Worm (Caenorhabditis elegans) whole organism, mixed stage, embryonic: ENCODE measurements around the gene F01D5.10.

Source experiments
- M03D4.4 ChIP-seq: sonication (generic microtip); optimal IDR thresholded peaks from 2 replicates; lab custom pipeline; 2017; ENCODE audit warnings: mild to moderate bottlenecking, missing genetic modification characterization, missing compliant biosample characterization
- blmp-1 ChIP-seq: fragments of 150-350 bp; optimal IDR thresholded peaks from 2 replicates; lab custom pipeline; 2014; ENCODE audit warnings: missing biosample characterization, missing genetic modification characterization
- ceh-39 ChIP-seq: fragments of 150-350 bp; optimal IDR thresholded peaks from 2 replicates; lab custom pipeline; 2014; ENCODE audit warnings: missing biosample characterization, missing genetic modification characterization
- ceh-43 ChIP-seq: fragments of 200-800 bp; sonication (Bioruptor generic); optimal IDR thresholded peaks from 2 replicates; lab custom pipeline; 2018; ENCODE audit warnings: mild to moderate bottlenecking, missing genetic modification characterization, moderate library complexity, missing compliant biosample characterization
- ceh-83 ChIP-seq: fragments of 200-800 bp; sonication (Bioruptor generic); optimal IDR thresholded peaks from 2 replicates; lab custom pipeline; 2018; ENCODE audit warnings: mild to moderate bottlenecking, missing genetic modification characterization, missing compliant biosample characterization
- ces-1 ChIP-seq: fragments of 150-350 bp; optimal IDR thresholded peaks from 2 replicates; lab custom pipeline; 2014; ENCODE audit warnings: missing biosample characterization, missing genetic modification reagents, missing genetic modification characterization
- cnd-1 ChIP-seq: fragments of 200-800 bp; sonication (Bioruptor generic); optimal IDR thresholded peaks from 2 replicates; lab custom pipeline; 2018; ENCODE audit warnings: mild to moderate bottlenecking, missing genetic modification characterization, missing compliant biosample characterization
- drap-1 ChIP-seq: fragments of 200-800 bp; sonication (Bioruptor generic); optimal IDR thresholded peaks from 3 replicates; lab custom pipeline; 2018; ENCODE audit warnings: mild to moderate bottlenecking, missing genetic modification characterization, missing compliant biosample characterization
- elt-1 ChIP-seq: sonication (generic microtip); optimal IDR thresholded peaks from 2 replicates; lab custom pipeline; 2017; ENCODE audit warnings: missing genetic modification characterization, mild to moderate bottlenecking, missing compliant biosample characterization, antibody characterized with exemption, moderate library complexity, borderline replicate concordance; ENCODE audit not compliant: insufficient read depth
- elt-3 ChIP-seq: fragments of 150-350 bp; optimal IDR thresholded peaks from 2 replicates; lab custom pipeline; 2014; ENCODE audit warnings: missing biosample characterization, missing genetic modification characterization
- flh-1 ChIP-seq: fragments of 200-800 bp; sonication (Bioruptor generic); optimal IDR thresholded peaks from 2 replicates; lab custom pipeline; 2018; ENCODE audit warnings: mild to moderate bottlenecking, missing genetic modification characterization, moderate library complexity, missing compliant biosample characterization
- ham-2 ChIP-seq: fragments of 200-800 bp; sonication (Bioruptor generic); optimal IDR thresholded peaks from 2 replicates; lab custom pipeline; 2018; ENCODE audit warnings: mild to moderate bottlenecking, missing genetic modification characterization, missing compliant biosample characterization
- hlh-1 ChIP-seq: fragments of 150-350 bp; optimal IDR thresholded peaks from 2 replicates; lab custom pipeline; 2014; ENCODE audit warnings: missing biosample characterization, missing genetic modification reagents, missing genetic modification characterization
- lin-13 ChIP-seq: fragments of 150-350 bp; optimal IDR thresholded peaks from 2 replicates; lab custom pipeline; 2014; ENCODE audit warnings: missing biosample characterization, missing genetic modification characterization
- lin-32 ChIP-seq: fragments of 200-800 bp; sonication (Bioruptor generic); optimal IDR thresholded peaks from 2 replicates; lab custom pipeline; 2018; ENCODE audit warnings: mild to moderate bottlenecking, missing genetic modification characterization, missing compliant biosample characterization
- lsy-2 ChIP-seq: fragments of 150-350 bp; optimal IDR thresholded peaks from 2 replicates; lab custom pipeline; 2014; ENCODE audit warnings: missing biosample characterization, missing genetic modification characterization
- mab-5 ChIP-seq: fragments of 150-350 bp; optimal IDR thresholded peaks from 2 replicates; lab custom pipeline; 2014; ENCODE audit warnings: missing biosample characterization, missing genetic modification characterization
- mep-1 ChIP-seq: fragments of 150-350 bp; optimal IDR thresholded peaks from 2 replicates; lab custom pipeline; 2017; ENCODE audit warnings: missing biosample characterization, missing genetic modification reagents, missing genetic modification characterization, inconsistent platforms
- mls-2 ChIP-seq: sonication (generic microtip); optimal IDR thresholded peaks from 2 replicates; lab custom pipeline; 2016; ENCODE audit warnings: mild to moderate bottlenecking, missing genetic modification characterization, moderate library complexity, missing compliant biosample characterization
- nhr-12 ChIP-seq: fragments of 150-350 bp; optimal IDR thresholded peaks from 2 replicates; lab custom pipeline; 2014; ENCODE audit warnings: missing biosample characterization, missing genetic modification characterization
- nhr-2 ChIP-seq: fragments of 150-350 bp; optimal IDR thresholded peaks from 2 replicates; lab custom pipeline; 2014; ENCODE audit warnings: missing biosample characterization, missing genetic modification characterization
- nhr-237 ChIP-seq: fragments of 150-350 bp; optimal IDR thresholded peaks from 2 replicates; lab custom pipeline; 2014; ENCODE audit warnings: missing biosample characterization, missing genetic modification characterization
- nhr-76 ChIP-seq: sonication (generic microtip); optimal IDR thresholded peaks from 2 replicates; lab custom pipeline; 2017; ENCODE audit warnings: missing biosample characterization, missing genetic modification characterization
- snpc-4 ChIP-seq: fragments of 150-350 bp; optimal IDR thresholded peaks from 2 replicates; lab custom pipeline; 2014; ENCODE audit warnings: missing biosample characterization, missing genetic modification characterization
- sptf-1 ChIP-seq: sonication (generic microtip); optimal IDR thresholded peaks from 2 replicates; lab custom pipeline; 2017; ENCODE audit warnings: mild to moderate bottlenecking, missing genetic modification characterization, moderate library complexity, missing compliant biosample characterization
- tbx-8 ChIP-seq: fragments of 200-800 bp; sonication (Bioruptor generic); optimal IDR thresholded peaks from 2 replicates; lab custom pipeline; 2018; ENCODE audit warnings: mild to moderate bottlenecking, missing genetic modification characterization, moderate library complexity, missing compliant biosample characterization
- unc-120 ChIP-seq: sonication (generic microtip); optimal IDR thresholded peaks from 2 replicates; lab custom pipeline; 2017; ENCODE audit warnings: missing genetic modification characterization, missing compliant biosample characterization; ENCODE audit not compliant: poor library complexity, severe bottlenecking
- unc-62 ChIP-seq: fragments of 150-350 bp; optimal IDR thresholded peaks from 2 replicates; lab custom pipeline; 2014; ENCODE audit warnings: missing biosample characterization, missing genetic modification reagents, missing genetic modification characterization
- ztf-11 ChIP-seq: fragments of 150-350 bp; optimal IDR thresholded peaks from 2 replicates; lab custom pipeline; 2014; ENCODE audit warnings: missing biosample characterization, missing genetic modification characterization

The F01D5.10 gene

DNA sequence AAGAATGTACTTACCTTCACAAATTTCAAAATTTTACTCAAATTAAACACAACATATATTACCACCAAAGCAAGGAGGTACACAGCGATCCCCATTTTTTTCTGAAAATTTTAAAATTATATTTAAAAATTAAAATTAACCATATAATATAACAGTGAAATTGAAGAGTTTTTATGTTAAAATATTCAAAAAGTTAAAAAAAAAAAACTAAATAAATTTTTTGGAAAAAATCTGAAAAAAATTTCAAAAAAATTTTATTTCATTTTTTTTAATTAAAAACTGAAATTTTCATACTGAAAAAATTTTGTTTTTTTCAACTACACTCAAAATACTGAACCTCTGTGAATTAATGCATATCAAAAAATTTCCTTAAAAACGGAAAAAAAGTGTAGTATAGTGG, 4.3 kb downstream of the F01D5.10 start, which contains the start of gene cyp-37A1:
Gene cyp-37A1, minus strand, starts transcription at position 101 of the 400 bp plus-strand sequence.
- TF ChIP-seq sptf-1 (tag; lab: Kevin White, UChicago) (no peak), ceh-83 (GFP tag; lab: Kevin White, UChicago) (no peak), ztf-11 (tag; lab: Kevin White, UChicago) (no peak), cnd-1 (no peak), unc-62 (GFP tag; lab: Kevin White, UChicago) (no peak), snpc-4 (tag; lab: Kevin White, UChicago) (no peak), mls-2 (tag; lab: Kevin White, UChicago) (no peak), M03D4.4 (tag; lab: Kevin White, UChicago) (no peak), hlh-1 (no peak), lsy-2 (tag; lab: Kevin White, UChicago) (no peak), mab-5 (no peak), mep-1 (tag; lab: Kevin White, UChicago) (no peak), nhr-76 (no peak), nhr-2 (tag; lab: Kevin White, UChicago) (no peak), lin-32 (GFP tag; lab: Kevin White, UChicago) (no peak)

DNA sequence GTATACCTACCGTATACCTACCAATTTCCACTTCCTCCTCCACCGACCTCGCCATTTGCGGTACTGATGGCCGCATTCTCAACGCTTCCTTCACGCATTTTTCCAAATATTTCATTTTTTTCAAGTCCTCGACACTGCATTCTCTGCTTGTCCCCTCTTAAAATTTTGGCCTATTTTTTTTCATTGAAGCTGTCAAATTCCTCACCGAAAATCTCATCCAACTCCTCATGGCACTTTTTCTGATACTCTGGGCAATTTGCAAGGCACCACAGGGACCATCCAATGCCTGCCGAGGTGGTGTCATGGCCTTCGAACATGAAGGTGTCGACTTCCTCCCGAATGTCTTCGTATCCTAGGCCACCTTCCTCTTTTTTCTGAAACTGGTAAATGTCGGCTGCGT, 6.5 kb downstream of the F01D5.10 start:
- TF ChIP-seq elt-1 (tag; lab: Kevin White, UChicago), result no peak
- TF ChIP-seq ham-2 (GFP tag; lab: Kevin White, UChicago), result no peak
- no peak for TF ChIP-seq M03D4.4 (tag; lab: Kevin White, UChicago)
- no peak for TF ChIP-seq nhr-237 (tag; lab: Kevin White, UChicago)
- no peak for TF ChIP-seq lin-13 (tag; lab: Kevin White, UChicago)
- no peak for TF ChIP-seq mab-5
- TF ChIP-seq hlh-1, result no peak
- TF ChIP-seq ztf-11 (tag; lab: Kevin White, UChicago), result no peak
- no peak for TF ChIP-seq ceh-39 (tag; lab: Kevin White, UChicago)
- TF ChIP-seq blmp-1 (tag; lab: Kevin White, UChicago), result no peak
- TF ChIP-seq nhr-76, result no peak
- TF ChIP-seq cnd-1, result no peak
- TF ChIP-seq nhr-2 (tag; lab: Kevin White, UChicago), result no peak
- no peak for TF ChIP-seq ceh-83 (GFP tag; lab: Kevin White, UChicago)
- no peak for TF ChIP-seq elt-3 (tag; lab: Kevin White, UChicago)
- TF ChIP-seq nhr-12, result no peak
- TF ChIP-seq flh-1 (GFP tag; lab: Kevin White, UChicago), result no peak

DNA sequence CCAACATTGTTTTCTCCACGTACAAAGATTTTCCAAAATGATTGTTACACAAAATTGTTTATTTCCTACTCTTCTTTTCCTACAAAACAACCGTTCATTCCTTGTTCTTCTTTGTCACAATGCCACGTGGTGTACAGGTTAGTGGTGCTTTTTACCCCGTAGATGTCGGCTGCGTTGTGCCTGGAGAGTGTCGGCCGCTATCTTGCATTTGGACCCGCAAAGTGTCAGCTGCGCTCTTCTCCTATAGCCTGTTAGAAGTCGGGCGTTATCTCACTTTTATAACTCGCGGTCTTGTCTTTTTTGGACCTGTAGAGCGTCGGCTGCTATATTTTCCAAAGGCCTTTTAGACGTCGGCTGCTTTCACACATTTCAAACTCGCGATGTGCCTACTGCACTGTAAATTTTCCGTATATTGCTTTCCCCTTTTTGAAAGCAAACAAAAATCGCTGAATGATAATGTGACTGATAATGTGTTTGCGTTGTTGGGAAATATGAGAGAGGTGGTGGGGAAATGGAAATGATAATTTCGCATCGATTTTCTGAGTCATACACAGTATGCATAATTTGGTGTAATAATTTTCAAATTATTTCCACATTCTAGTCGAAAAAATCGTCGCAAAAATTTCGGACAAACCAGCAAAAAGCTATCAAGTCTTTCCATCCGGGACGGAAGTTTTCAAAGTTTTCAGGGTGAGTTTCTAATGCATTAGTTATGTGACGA, 10.3 kb downstream of the F01D5.10 start, which contains the start of gene F01D5.8:
Gene F01D5.8, plus strand, starts transcription at position 51 of the 721 bp plus-strand sequence.
- no peak for TF ChIP-seq tbx-8
- no peak for TF ChIP-seq flh-1 (GFP tag; lab: Kevin White, UChicago)
- TF ChIP-seq unc-62 (GFP tag; lab: Kevin White, UChicago), result no peak

DNA sequence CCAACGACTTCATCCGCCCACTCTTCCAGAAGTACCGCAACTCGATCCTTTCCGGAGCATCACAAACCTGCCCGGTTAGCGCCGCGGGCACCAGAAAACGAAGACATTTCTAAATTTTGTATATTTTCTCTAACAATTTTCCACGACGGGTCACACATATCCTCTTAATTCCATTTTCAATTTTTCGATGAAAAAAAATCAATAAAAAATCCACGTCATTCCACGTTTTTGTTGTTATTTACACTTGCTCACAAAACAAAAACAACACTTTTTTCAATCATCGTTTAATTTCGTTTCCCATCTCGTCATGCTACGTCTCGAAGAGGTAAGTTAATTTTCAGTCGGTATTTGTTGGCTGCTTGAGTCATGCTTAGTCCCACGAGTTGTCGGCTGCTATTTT, 12.8 kb downstream of the F01D5.10 start, which contains the start of gene F01D5.7:
Gene F01D5.7, plus strand, starts transcription at position 301 of the 400 bp plus-strand sequence.
- TF ChIP-seq mls-2 (tag; lab: Kevin White, UChicago) (no peak), blmp-1 (tag; lab: Kevin White, UChicago) (no peak), nhr-12 (no peak), ceh-43 (GFP tag; lab: Kevin White, UChicago) (no peak), lin-32 (GFP tag; lab: Kevin White, UChicago) (no peak), cnd-1 (no peak), lsy-2 (tag; lab: Kevin White, UChicago) (no peak), elt-1 (tag; lab: Kevin White, UChicago) (no peak), ces-1 (GFP tag; lab: Kevin White, UChicago) (no peak), elt-3 (tag; lab: Kevin White, UChicago) (no peak), drap-1 (GFP tag; lab: Kevin White, UChicago) (no peak), nhr-76 (no peak), unc-120 (tag; lab: Kevin White, UChicago) (no peak), ceh-83 (GFP tag; lab: Kevin White, UChicago) (no peak)

DNA sequence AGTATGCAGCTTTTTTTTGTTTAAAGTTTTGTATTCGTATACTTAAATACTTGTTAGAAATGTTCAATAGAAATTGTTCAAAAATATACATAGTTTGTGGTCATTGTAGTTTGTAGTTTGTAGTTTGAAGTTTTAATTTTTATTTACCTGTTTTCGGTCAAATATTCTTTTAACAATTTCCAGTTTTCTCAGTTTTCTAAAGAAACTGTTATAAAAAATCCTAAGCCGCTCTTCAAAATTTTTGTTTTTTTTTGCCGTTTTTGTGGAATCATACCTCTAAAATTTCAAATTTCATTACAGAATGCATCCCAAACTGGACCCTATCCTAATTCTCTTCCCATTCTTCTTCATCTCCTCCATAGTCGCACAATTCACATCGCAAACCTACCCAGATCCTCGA, 14.9 kb downstream of the F01D5.10 start, which contains the start of gene F01D5.6:
Gene F01D5.6, plus strand, starts transcription at position 301 of the 400 bp plus-strand sequence.
- TF ChIP-seq ceh-43 (GFP tag; lab: Kevin White, UChicago), result no peak
